Fruit fly (Drosophila melanogaster) whole organism, embryonic: Measurements from ENCODE around the gene Tsen2.

Experiments used
- Antp ChIP-seq: fragments of 200-800 bp; sonication (Bioruptor generic); optimal IDR thresholded peaks from 3 replicates; lab custom pipeline; 2016; ENCODE audit warnings: missing biosample characterization, missing genetic modification characterization
- CG10147 ChIP-seq: fragments of 200-800 bp; sonication (Bioruptor generic); optimal IDR thresholded peaks from 2 replicates; lab custom pipeline; 2019; ENCODE audit warnings: missing biosample characterization, mild to moderate bottlenecking, missing genetic modification characterization, moderate library complexity
- CG10543 ChIP-seq: fragments of 200-800 bp; sonication (Bioruptor generic); optimal IDR thresholded peaks from 3 replicates; lab custom pipeline; 2017; ENCODE audit warnings: missing biosample characterization, mild to moderate bottlenecking, missing genetic modification characterization, moderate library complexity
- CG12071 ChIP-seq: fragments of 200-800 bp; sonication (Bioruptor generic); optimal IDR thresholded peaks from 3 replicates; lab custom pipeline; 2018; ENCODE audit warnings: missing biosample characterization, mild to moderate bottlenecking, missing genetic modification characterization
- CG12744 ChIP-seq: fragments of 200-800 bp; sonication (Bioruptor generic); optimal IDR thresholded peaks from 2 replicates; lab custom pipeline; 2016; ENCODE audit warnings: missing biosample characterization, missing genetic modification characterization
- CG12769 ChIP-seq: fragments of 200-800 bp; sonication (Bioruptor generic); optimal IDR thresholded peaks from 2 replicates; lab custom pipeline; 2019; ENCODE audit warnings: missing biosample characterization, mild to moderate bottlenecking, missing genetic modification characterization, moderate library complexity
- CG13424 ChIP-seq: fragments of 200-800 bp; sonication (Bioruptor generic); optimal IDR thresholded peaks from 2 replicates; lab custom pipeline; 2019; ENCODE audit warnings: missing biosample characterization, mild to moderate bottlenecking, missing genetic modification characterization, moderate library complexity
- CG13775 ChIP-seq: fragments of 200-800 bp; sonication (Bioruptor generic); optimal IDR thresholded peaks from 3 replicates; lab custom pipeline; 2017; ENCODE audit warnings: missing biosample characterization, mild to moderate bottlenecking, missing genetic modification characterization
- CG1529 ChIP-seq: fragments of 200-800 bp; sonication (Bioruptor generic); optimal IDR thresholded peaks from 3 replicates; lab custom pipeline; 2018; ENCODE audit warnings: missing biosample characterization, missing genetic modification characterization
- CG16815 ChIP-seq: fragments of 200-800 bp; sonication (Bioruptor generic); optimal IDR thresholded peaks from 3 replicates; lab custom pipeline; 2017; ENCODE audit warnings: missing biosample characterization, mild to moderate bottlenecking, missing genetic modification characterization
- CG17361 ChIP-seq: fragments of 200-800 bp; sonication (Bioruptor generic); IDR thresholded peaks from 3 replicates; pipeline ENCODE4 v1.3.6; 2022; ENCODE audit warnings: missing biosample characterization, missing genetic modification characterization
- CG17385 ChIP-seq: fragments of 200-800 bp; sonication (Bioruptor generic); optimal IDR thresholded peaks from 3 replicates; lab custom pipeline; 2018; ENCODE audit warnings: missing biosample characterization, mild to moderate bottlenecking, missing genetic modification characterization
- CG17612 ChIP-seq: fragments of 200-800 bp; sonication (Bioruptor generic); IDR thresholded peaks from 2 replicates; pipeline ENCODE4 v1.3.6; 2022; ENCODE audit warnings: missing biosample characterization, missing genetic modification characterization
- CG18476 ChIP-seq: fragments of 200-800 bp; sonication (Bioruptor generic); optimal IDR thresholded peaks from 2 replicates; lab custom pipeline; 2016; ENCODE audit warnings: missing biosample characterization, mild to moderate bottlenecking, missing genetic modification characterization
- CG3163 ChIP-seq: fragments of 200-800 bp; sonication (Bioruptor generic); optimal IDR thresholded peaks from 3 replicates; lab custom pipeline; 2016; ENCODE audit warnings: missing biosample characterization, missing genetic modification characterization
- CG3726 ChIP-seq: fragments of 200-800 bp; sonication (Bioruptor generic); IDR thresholded peaks from 3 replicates; pipeline ENCODE4, ENCODE4 v1.3.6; 2022; ENCODE audit warnings: missing biosample characterization, missing genetic modification characterization
- CG6813 ChIP-seq: fragments of 200-800 bp; sonication (Bioruptor generic); optimal IDR thresholded peaks from 2 replicates; lab custom pipeline; 2017; ENCODE audit warnings: missing biosample characterization, missing genetic modification characterization, mild to moderate bottlenecking, moderate library complexity, missing genetic modification reagents
- CG8924 ChIP-seq: fragments of 200-800 bp; optimal IDR thresholded peaks from 3 replicates; lab custom pipeline; 2019; ENCODE audit warnings: missing biosample characterization, mild to moderate bottlenecking, missing genetic modification characterization, moderate library complexity
- Doc3 ChIP-seq: fragments of 200-800 bp; sonication (Bioruptor generic); IDR thresholded peaks from 3 replicates; pipeline ENCODE4 v1.3.6; 2022; ENCODE audit warnings: missing biosample characterization, missing genetic modification characterization; ENCODE audit not compliant: partially characterized antibody
- Ets97D ChIP-seq: fragments of 200-800 bp; sonication (Bioruptor generic); optimal IDR thresholded peaks from 3 replicates; lab custom pipeline; 2016; ENCODE audit warnings: missing biosample characterization, missing genetic modification characterization
- Hr39 ChIP-seq: fragments of >200 bp; optimal IDR thresholded peaks from 2 replicates; lab custom pipeline; 2017
- Kr ChIP-seq: fragments of 200-800 bp; sonication (Bioruptor generic); optimal IDR thresholded peaks from 2 replicates; lab custom pipeline; 2017; ENCODE audit warnings: missing biosample characterization, mild to moderate bottlenecking, missing genetic modification characterization
- Mad ChIP-seq: fragments of 200-800 bp; sonication (Bioruptor generic); optimal IDR thresholded peaks from 2 replicates; lab custom pipeline; 2016; ENCODE audit warnings: missing biosample characterization, missing genetic modification characterization
- Meics ChIP-seq: fragments of 200-800 bp; sonication (Bioruptor generic); optimal IDR thresholded peaks from 2 replicates; lab custom pipeline; 2017; ENCODE audit warnings: missing biosample characterization, mild to moderate bottlenecking, missing genetic modification characterization
- NC2β ChIP-seq: fragments of 200-800 bp; sonication (Bioruptor generic); optimal IDR thresholded peaks from 2 replicates; lab custom pipeline; 2016; ENCODE audit warnings: missing biosample characterization, missing genetic modification characterization
- Nf-YA ChIP-seq: fragments of 200-800 bp; sonication (Bioruptor generic); IDR thresholded peaks from 2 replicates; pipeline ENCODE4 v1.3.6; 2022; ENCODE audit warnings: missing biosample characterization, missing genetic modification characterization
- Opbp ChIP-seq: fragments of 200-800 bp; sonication (Bioruptor generic); IDR thresholded peaks from 3 replicates; pipeline ENCODE4 v1.3.6; 2022; ENCODE audit warnings: missing biosample characterization, missing genetic modification characterization; ENCODE audit not compliant: partially characterized antibody
- Six4 ChIP-seq: fragments of 200-800 bp; sonication (Bioruptor generic); optimal IDR thresholded peaks from 2 replicates; lab custom pipeline; 2016; ENCODE audit warnings: missing biosample characterization, missing genetic modification characterization
- Ssrp ChIP-seq: fragments of 200-800 bp; sonication (Bioruptor generic); optimal IDR thresholded peaks from 2 replicates; lab custom pipeline; 2018; ENCODE audit warnings: missing biosample characterization, mild to moderate bottlenecking, missing genetic modification characterization, moderate library complexity
- Tbp ChIP-seq: fragments of >200 bp; optimal IDR thresholded peaks from 2 replicates; lab custom pipeline; 2018; ENCODE audit warnings: missing biosample characterization, missing genetic modification characterization
- Vsx1 ChIP-seq: fragments of 200-800 bp; sonication (Bioruptor generic); optimal IDR thresholded peaks from 2 replicates; lab custom pipeline; 2017; ENCODE audit warnings: missing biosample characterization, mild to moderate bottlenecking, missing genetic modification characterization, missing genetic modification reagents
- ara ChIP-seq: fragments of 200-800 bp; sonication (Bioruptor generic); IDR thresholded peaks from 2 replicates; pipeline ENCODE4 v1.3.6; 2022; ENCODE audit warnings: missing biosample characterization, missing genetic modification characterization
- bowl ChIP-seq: fragments of 200-800 bp; sonication (Bioruptor generic); IDR thresholded peaks from 2 replicates; pipeline ENCODE4 v1.3.6; 2022; ENCODE audit warnings: missing biosample characterization, missing genetic modification characterization
- btn ChIP-seq: fragments of 200-800 bp; sonication (Bioruptor generic); optimal IDR thresholded peaks from 2 replicates; lab custom pipeline; 2016; ENCODE audit warnings: missing biosample characterization, missing genetic modification characterization
- croc ChIP-seq: fragments of 200-800 bp; sonication (Bioruptor generic); conservative IDR thresholded peaks from 3 replicates; pipeline ENCODE4 v1.3.6; 2022; ENCODE audit warnings: missing biosample characterization, missing genetic modification characterization
- eve ChIP-seq, 2 experiments: fragments of >200 bp; optimal IDR thresholded peaks; 2 replicates each; lab custom pipeline; 2017; ENCODE audit warnings: missing biosample characterization in 2 of 2, missing genetic modification characterization in 2 of 2
- fd102C ChIP-seq: fragments of 200-800 bp; sonication (Bioruptor generic); optimal IDR thresholded peaks from 2 replicates; lab custom pipeline; 2018; ENCODE audit warnings: missing biosample characterization, mild to moderate bottlenecking, missing genetic modification characterization, moderate library complexity
- gcm ChIP-seq: fragments of 200-800 bp; sonication (Bioruptor generic); optimal IDR thresholded peaks from 2 replicates; lab custom pipeline; 2019; ENCODE audit warnings: missing biosample characterization, mild to moderate bottlenecking, missing genetic modification characterization, moderate library complexity
- gsb-n ChIP-seq: fragments of 200-800 bp; sonication (Bioruptor generic); optimal IDR thresholded peaks from 3 replicates; lab custom pipeline; 2018; ENCODE audit warnings: missing biosample characterization, mild to moderate bottlenecking, missing genetic modification characterization
- mld ChIP-seq: fragments of 200-800 bp; sonication (Bioruptor generic); IDR thresholded peaks from 3 replicates; pipeline ENCODE4 v1.3.6; 2022; ENCODE audit warnings: missing biosample characterization, missing genetic modification characterization; ENCODE audit not compliant: partially characterized antibody
- pan ChIP-seq, 4 experiments: fragments of >200 bp in 3 of 4; fragments of 200-800 bp in 1 of 4; sonication (Bioruptor generic) in 1 of 4; optimal IDR thresholded peaks in 3 of 4; IDR thresholded peaks in 1 of 4; 2 replicates each; pipeline versions ENCODE4 v1.3.6 to Lab custom; 2017 to 2022; ENCODE audit warnings: missing biosample characterization in 2 of 4, missing genetic modification characterization in 2 of 4, mixed read lengths in 1 of 4
- phol ChIP-seq: fragments of 200-800 bp; sonication (Bioruptor generic); optimal IDR thresholded peaks from 3 replicates; lab custom pipeline; 2018; ENCODE audit warnings: missing biosample characterization, mild to moderate bottlenecking, missing genetic modification characterization, moderate library complexity
- prd ChIP-seq, 3 experiments: fragments of >200 bp in 2 of 3; fragments of 200-800 bp in 1 of 3; sonication (Bioruptor generic) in 1 of 3; optimal IDR thresholded peaks in 2 of 3; IDR thresholded peaks in 1 of 3; 2 replicates in 2 of 3; 3 replicates in 1 of 3; pipeline versions ENCODE4 v1.3.6 to Lab custom; 2017 to 2022; ENCODE audit warnings: missing biosample characterization in 1 of 3, missing genetic modification characterization in 1 of 3
- pros ChIP-seq: fragments of 200-800 bp; sonication (Bioruptor generic); optimal IDR thresholded peaks from 3 replicates; lab custom pipeline; 2019; ENCODE audit warnings: missing biosample characterization, mild to moderate bottlenecking, missing genetic modification characterization, moderate library complexity
- repo ChIP-seq: fragments of 200-800 bp; sonication (Bioruptor generic); optimal IDR thresholded peaks from 2 replicates; lab custom pipeline; 2016; ENCODE audit warnings: missing biosample characterization, missing genetic modification characterization
- sob ChIP-seq: fragments of 200-800 bp; sonication (Bioruptor generic); IDR thresholded peaks from 2 replicates; pipeline ENCODE4 v1.3.6; 2022; ENCODE audit warnings: missing biosample characterization, missing genetic modification characterization
- tna ChIP-seq: fragments of 200-800 bp; sonication (Bioruptor generic); IDR thresholded peaks from 2 replicates; pipeline ENCODE4 v1.3.6; 2022; ENCODE audit warnings: missing biosample characterization, missing genetic modification characterization; ENCODE audit not compliant: partially characterized antibody

The Tsen2 gene

DNA sequence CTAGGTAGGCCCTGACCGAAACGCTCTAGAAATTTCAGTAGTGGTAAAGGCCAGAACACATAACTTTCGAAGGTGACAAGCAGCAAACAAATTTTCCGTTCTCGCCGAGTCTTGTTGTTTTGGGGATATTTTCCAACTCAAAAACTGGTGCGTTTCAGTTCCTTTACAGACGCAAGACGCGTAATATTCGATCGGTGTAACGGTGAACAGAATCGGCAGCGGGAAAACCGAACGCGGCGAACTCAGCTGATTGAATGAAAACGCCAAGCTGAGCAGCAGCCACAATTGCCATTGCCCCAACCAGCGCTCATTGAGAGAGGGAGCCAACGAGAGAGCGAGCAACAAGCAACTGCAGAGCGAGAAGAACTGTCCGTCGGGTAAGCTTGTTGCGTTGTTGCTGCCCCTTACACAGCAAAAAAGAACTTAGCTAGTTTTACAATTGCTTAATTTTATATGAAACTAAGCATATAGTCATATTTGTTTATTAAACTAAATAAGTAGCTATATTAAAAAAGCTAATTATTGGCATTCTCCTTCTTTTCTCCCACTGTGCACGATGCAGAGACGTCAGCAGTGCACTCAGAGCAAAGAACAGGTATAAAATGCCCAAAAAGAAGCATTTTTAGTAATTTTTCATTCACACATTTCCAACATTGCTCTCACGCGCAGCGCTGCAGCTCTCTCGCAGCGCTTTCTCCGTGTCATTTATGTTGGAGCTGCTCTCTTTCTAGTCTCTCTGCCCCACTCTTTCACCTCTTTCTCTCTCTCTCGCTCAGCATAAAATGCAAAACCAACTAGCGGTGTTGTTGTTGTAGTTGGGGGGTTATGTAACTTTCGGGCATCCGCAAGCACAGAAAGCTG is 13.5 kb upstream of the Tsen2 start, which contains the start of the genes Cyt-c-d and CG31808 (continued):
- TF ChIP-seq CG12769 (tag; lab: Kevin White, UChicago), result peak; percentile 95
- TF ChIP-seq sob (GFP tag; lab: Robert Waterston, UW), result peak; percentile 98
- peak; percentile 85 for TF ChIP-seq CG10147 (GFP tag; lab: Kevin White, UChicago)
- peak; percentile 97 for TF ChIP-seq phol (tag; lab: Kevin White, UChicago)
- TF ChIP-seq CG13424 (tag; lab: Kevin White, UChicago), result peak; percentile 98
- peak; percentile 97 for TF ChIP-seq Ssrp (tag; lab: Kevin White, UChicago)
- peak; percentile 96 for TF ChIP-seq bowl (GFP tag; lab: Robert Waterston, UW)
- TF ChIP-seq NC2β (GFP tag; lab: Kevin White, UChicago), result peak; percentile 92
- peak; percentile 77 for TF ChIP-seq Antp
- TF ChIP-seq gsb-n, result peak; percentile 98
- no peak for TF ChIP-seq prd (optimal IDR thresholded peaks at IDR 0.05; lab: Kevin White, UChicago)
- TF ChIP-seq prd (GFP tag; IDR thresholded peaks at IDR 0.05; lab: Robert Waterston, UW), result peak; percentile 98
- peak; percentile 65 for TF ChIP-seq fd102C (GFP tag; lab: Kevin White, UChicago)
- peak; percentile 93 for TF ChIP-seq CG16815 (GFP tag; lab: Kevin White, UChicago)
- TF ChIP-seq CG3726 (GFP tag; lab: Robert Waterston, UW), result peak; percentile 95; the same call in 1 of the 3 replicates
- peak; percentile 82 for TF ChIP-seq btn (GFP tag; lab: Kevin White, UChicago)
- no peak for TF ChIP-seq Opbp
- TF ChIP-seq Nf-YA (GFP tag; lab: Robert Waterston, UW), result peak; percentile 97
- peak; percentile 60 for TF ChIP-seq CG3163 (GFP tag; lab: Kevin White, UChicago)
- TF ChIP-seq Tbp, result no peak
- no peak for TF ChIP-seq Doc3 (GFP tag; lab: Robert Waterston, UW)
- peak; percentile 59 for TF ChIP-seq pros (GFP tag; lab: Kevin White, UChicago)
- TF ChIP-seq CG10543, result peak; percentile 93
- peak; percentile 97 for TF ChIP-seq croc (GFP tag; lab: Robert Waterston, UW)
- TF ChIP-seq CG17385 (GFP tag; lab: Kevin White, UChicago), result peak; percentile 94
- peak; percentile 95 for TF ChIP-seq Meics (GFP tag; lab: Kevin White, UChicago)
- peak; percentile 98 for TF ChIP-seq ara
- peak; percentile 98 for TF ChIP-seq Vsx1
- TF ChIP-seq CG17612 (GFP tag; lab: Robert Waterston, UW), result peak; percentile 85
- TF ChIP-seq CG18476 (GFP tag; lab: Kevin White, UChicago), result peak; percentile 96
- no peak for TF ChIP-seq Hr39 (lab: Kevin White, UChicago)
- TF ChIP-seq CG6813 (GFP tag; lab: Kevin White, UChicago), result peak; percentile 96
- no peak; the same call in 1 of the 2 replicates for TF ChIP-seq tna (GFP tag; lab: Robert Waterston, UW)
- TF ChIP-seq mld, result no peak
- TF ChIP-seq Six4 (GFP tag; lab: Kevin White, UChicago), result peak; percentile 95
- TF ChIP-seq Ets97D (GFP tag; lab: Kevin White, UChicago), result peak; percentile 84
- peak; percentile 91 for TF ChIP-seq CG12744
- TF ChIP-seq Mad, result peak; percentile 94
- peak; percentile 98 for TF ChIP-seq CG8924
- TF ChIP-seq gcm (GFP tag; lab: Kevin White, UChicago), result peak; percentile 98
- TF ChIP-seq Kr (GFP tag; lab: Kevin White, UChicago), result peak; percentile 71
- TF ChIP-seq CG12071 (GFP tag; lab: Kevin White, UChicago), result peak; percentile 94
- no peak for TF ChIP-seq pan (optimal IDR thresholded peaks at IDR 0.05; lab: Kevin White, UChicago)
- TF ChIP-seq pan (GFP tag; optimal IDR thresholded peaks at IDR 0.05 in 1 of 2, IDR thresholded peaks at IDR 0.05 in 1 of 2), result peak in 1 of 2 experiments; percentile 97
- peak; percentile 97 for TF ChIP-seq CG13775 (GFP tag; lab: Kevin White, UChicago)
- peak; percentile 88 for TF ChIP-seq repo (GFP tag; lab: Kevin White, UChicago)
- TF ChIP-seq CG1529, result peak; percentile 98
- peak in 1 of 2 experiments; percentile 99 for TF ChIP-seq eve (GFP tag; optimal IDR thresholded peaks at IDR 0.05; lab: Kevin White, UChicago)
- peak; percentile 96 for TF ChIP-seq CG17361
